Fruit fly (Drosophila melanogaster) whole organism, embryonic: Measurements from ENCODE around the gene CG9107.
A peak's percentile ranks its signal among the peaks of the same experiment; 100 is the strongest.

ENCODE experiments used
- CG10209 ChIP-seq: fragments of 200-800 bp; sonication (Bioruptor generic); optimal IDR thresholded peaks from 3 replicates; lab custom pipeline; 2017; ENCODE audit warnings: missing biosample characterization, mild to moderate bottlenecking, missing genetic modification characterization, missing genetic modification reagents
- CG1024 ChIP-seq: fragments of 200-800 bp; sonication (Bioruptor generic); IDR thresholded peaks from 2 replicates; pipeline ENCODE4 v1.3.6; 2022; ENCODE audit warnings: missing biosample characterization, missing genetic modification characterization
- CG10321 ChIP-seq: fragments of 200-800 bp; sonication (Bioruptor generic); IDR thresholded peaks from 2 replicates; pipeline ENCODE4 v1.3.6; 2022; ENCODE audit warnings: missing biosample characterization, missing genetic modification characterization
- CG12391 ChIP-seq: fragments of 200-800 bp; sonication (Bioruptor generic); optimal IDR thresholded peaks from 3 replicates; lab custom pipeline; 2018; ENCODE audit warnings: missing biosample characterization, mild to moderate bottlenecking, missing genetic modification characterization, moderate library complexity
- CG13296 ChIP-seq: fragments of 200-800 bp; sonication (Bioruptor generic); optimal IDR thresholded peaks from 3 replicates; lab custom pipeline; 2018; ENCODE audit warnings: missing biosample characterization, mild to moderate bottlenecking, missing genetic modification characterization
- CG15479 ChIP-seq: fragments of 200-800 bp; sonication (Bioruptor generic); optimal IDR thresholded peaks from 3 replicates; lab custom pipeline; 2019; ENCODE audit warnings: missing biosample characterization, mild to moderate bottlenecking, missing genetic modification characterization, moderate library complexity
- CG17328 ChIP-seq: fragments of 200-800 bp; sonication (Bioruptor generic); IDR thresholded peaks from 2 replicates; pipeline ENCODE4 v1.3.6; 2022; ENCODE audit warnings: missing biosample characterization, missing genetic modification characterization
- CG17359 ChIP-seq: fragments of 200-800 bp; sonication (Bioruptor generic); optimal IDR thresholded peaks from 3 replicates; lab custom pipeline; 2018; ENCODE audit warnings: missing biosample characterization, mild to moderate bottlenecking, missing genetic modification characterization, moderate library complexity
- CG1792 ChIP-seq: fragments of 200-800 bp; sonication (Bioruptor generic); optimal IDR thresholded peaks from 2 replicates; lab custom pipeline; 2016; ENCODE audit warnings: missing biosample characterization, missing genetic modification characterization
- CG2116 ChIP-seq: fragments of 200-800 bp; sonication (Bioruptor generic); optimal IDR thresholded peaks from 3 replicates; lab custom pipeline; 2018; ENCODE audit warnings: missing biosample characterization, mild to moderate bottlenecking, missing genetic modification characterization
- CG32532 ChIP-seq: fragments of 200-800 bp; sonication (Bioruptor generic); IDR thresholded peaks from 2 replicates; pipeline ENCODE4 v1.3.6; 2022; ENCODE audit warnings: missing biosample characterization, missing genetic modification characterization
- CG3407 ChIP-seq: fragments of 200-800 bp; sonication (Bioruptor generic); optimal IDR thresholded peaks from 2 replicates; lab custom pipeline; 2018; ENCODE audit warnings: missing biosample characterization, mild to moderate bottlenecking, missing genetic modification characterization
- CG4282 ChIP-seq: fragments of 200-800 bp; sonication (Bioruptor generic); optimal IDR thresholded peaks from 2 replicates; lab custom pipeline; 2016; ENCODE audit warnings: missing biosample characterization, missing genetic modification characterization
- CG4820 ChIP-seq: fragments of 200-800 bp; sonication (Bioruptor generic); optimal IDR thresholded peaks from 3 replicates; lab custom pipeline; 2016; ENCODE audit warnings: missing biosample characterization, missing genetic modification characterization
- CG4854 ChIP-seq: fragments of 200-800 bp; sonication (Bioruptor generic); optimal IDR thresholded peaks from 2 replicates; lab custom pipeline; 2016; ENCODE audit warnings: missing biosample characterization, missing genetic modification characterization, inconsistent platforms
- Chrac-16 ChIP-seq: fragments of 200-800 bp; sonication (Bioruptor generic); optimal IDR thresholded peaks from 3 replicates; lab custom pipeline; 2016; ENCODE audit warnings: missing biosample characterization, missing genetic modification characterization
- Doc3 ChIP-seq: fragments of 200-800 bp; sonication (Bioruptor generic); IDR thresholded peaks from 3 replicates; pipeline ENCODE4 v1.3.6; 2022; ENCODE audit warnings: missing biosample characterization, missing genetic modification characterization; ENCODE audit not compliant: partially characterized antibody
- E2f2 ChIP-seq: fragments of 200-800 bp; sonication (Bioruptor generic); IDR thresholded peaks from 2 replicates; pipeline ENCODE4 v1.3.6; 2022; ENCODE audit warnings: missing biosample characterization, missing genetic modification characterization
- ERR ChIP-seq: fragments of 200-800 bp; sonication (Bioruptor generic); optimal IDR thresholded peaks from 2 replicates; lab custom pipeline; 2016; ENCODE audit warnings: missing biosample characterization, missing genetic modification characterization
- Elba2 ChIP-seq: fragments of 200-800 bp; sonication (Bioruptor generic); optimal IDR thresholded peaks from 3 replicates; lab custom pipeline; 2016; ENCODE audit warnings: missing biosample characterization, missing genetic modification characterization
- HLH4C ChIP-seq: fragments of 200-800 bp; sonication (Bioruptor generic); IDR thresholded peaks from 3 replicates; pipeline ENCODE4 v1.3.6; 2022; ENCODE audit warnings: missing biosample characterization, missing genetic modification characterization; ENCODE audit not compliant: partially characterized antibody
- Hand ChIP-seq: fragments of 200-800 bp; sonication (Bioruptor generic); optimal IDR thresholded peaks from 2 replicates; lab custom pipeline; 2017; ENCODE audit warnings: mild to moderate bottlenecking, missing biosample characterization, missing genetic modification reagents, missing genetic modification characterization
- Hmx ChIP-seq: fragments of 200-800 bp; sonication (Bioruptor generic); optimal IDR thresholded peaks from 2 replicates; lab custom pipeline; 2016; ENCODE audit warnings: missing biosample characterization, missing genetic modification characterization
- MBD-R2 ChIP-seq: fragments of 200-800 bp; sonication (Bioruptor generic); IDR thresholded peaks from 2 replicates; pipeline ENCODE4 v1.3.6; 2022; ENCODE audit warnings: missing biosample characterization, missing genetic modification characterization
- Max ChIP-seq: fragments of 200-800 bp; sonication (Bioruptor generic); optimal IDR thresholded peaks from 2 replicates; lab custom pipeline; 2016; ENCODE audit warnings: missing biosample characterization, mild to moderate bottlenecking, missing genetic modification characterization
- NC2β ChIP-seq: fragments of 200-800 bp; sonication (Bioruptor generic); optimal IDR thresholded peaks from 2 replicates; lab custom pipeline; 2016; ENCODE audit warnings: missing biosample characterization, missing genetic modification characterization
- Pdp1 ChIP-seq, 2 experiments: fragments of 200-800 bp; sonication (Bioruptor generic); optimal IDR thresholded peaks; 3 replicates each; lab custom pipeline; 2016; ENCODE audit warnings: missing biosample characterization in 2 of 2, missing genetic modification characterization in 2 of 2, mild to moderate bottlenecking in 1 of 2, moderate library complexity in 1 of 2
- Poxn ChIP-seq: fragments of 200-800 bp; sonication (Bioruptor generic); IDR thresholded peaks from 2 replicates; pipeline ENCODE4 v1.3.6; 2022; ENCODE audit warnings: missing biosample characterization, missing genetic modification characterization
- Rfx ChIP-seq: fragments of 200-800 bp; sonication (Bioruptor generic); IDR thresholded peaks from 2 replicates; pipeline ENCODE4 v1.3.6; 2022; ENCODE audit warnings: missing biosample characterization, missing genetic modification characterization
- Side ChIP-seq: fragments of 200-800 bp; sonication (Bioruptor generic); optimal IDR thresholded peaks from 2 replicates; lab custom pipeline; 2016; ENCODE audit warnings: missing biosample characterization, missing genetic modification characterization
- YL-1 ChIP-seq: fragments of 200-800 bp; sonication (Bioruptor generic); optimal IDR thresholded peaks from 3 replicates; lab custom pipeline; 2017; ENCODE audit warnings: missing biosample characterization, mild to moderate bottlenecking, missing genetic modification characterization
- az2 ChIP-seq: fragments of 200-800 bp; sonication (Bioruptor generic); optimal IDR thresholded peaks from 3 replicates; lab custom pipeline; 2016; ENCODE audit warnings: missing biosample characterization, missing genetic modification characterization
- bbx ChIP-seq: fragments of 200-800 bp; sonication (Bioruptor generic); IDR thresholded peaks from 2 replicates; pipeline ENCODE4 v1.3.6; 2022; ENCODE audit warnings: missing biosample characterization, missing genetic modification characterization; ENCODE audit not compliant: partially characterized antibody
- br ChIP-seq: fragments of >200 bp; optimal IDR thresholded peaks from 2 replicates; lab custom pipeline; 2017
- crol ChIP-seq: fragments of 200-800 bp; sonication (Bioruptor generic); IDR thresholded peaks from 2 replicates; pipeline ENCODE4 v1.3.6; 2022; ENCODE audit warnings: missing biosample characterization, missing genetic modification characterization
- disco-r ChIP-seq: fragments of 200-800 bp; sonication (Bioruptor generic); optimal IDR thresholded peaks from 2 replicates; lab custom pipeline; 2016; ENCODE audit warnings: missing biosample characterization, missing genetic modification characterization
- dmrt99B ChIP-seq: fragments of 200-800 bp; sonication (Bioruptor generic); optimal IDR thresholded peaks from 2 replicates; lab custom pipeline; 2018; ENCODE audit warnings: missing biosample characterization, mild to moderate bottlenecking, missing genetic modification characterization, moderate library complexity
- en ChIP-seq: fragments of 200-800 bp; sonication (Bioruptor generic); optimal IDR thresholded peaks from 2 replicates; lab custom pipeline; 2016; ENCODE audit warnings: missing biosample characterization, missing genetic modification characterization
- ftz-f1 ChIP-seq: fragments of 200-800 bp; sonication (Bioruptor generic); optimal IDR thresholded peaks from 2 replicates; lab custom pipeline; 2016; ENCODE audit warnings: missing biosample characterization, missing genetic modification characterization
- kay ChIP-seq: fragments of 200-800 bp; sonication (Bioruptor generic); optimal IDR thresholded peaks from 2 replicates; lab custom pipeline; 2016; ENCODE audit warnings: missing biosample characterization, missing genetic modification characterization
- maf-S ChIP-seq: fragments of 200-800 bp; sonication (Bioruptor generic); optimal IDR thresholded peaks from 2 replicates; lab custom pipeline; 2016; ENCODE audit warnings: missing biosample characterization, missing genetic modification characterization
- org-1 ChIP-seq: fragments of 200-800 bp; sonication (Bioruptor generic); optimal IDR thresholded peaks from 2 replicates; lab custom pipeline; 2017; ENCODE audit warnings: missing biosample characterization, missing genetic modification characterization
- prd ChIP-seq, 3 experiments: fragments of >200 bp in 2 of 3; fragments of 200-800 bp in 1 of 3; sonication (Bioruptor generic) in 1 of 3; optimal IDR thresholded peaks in 2 of 3; IDR thresholded peaks in 1 of 3; 2 replicates in 2 of 3; 3 replicates in 1 of 3; pipeline versions ENCODE4 v1.3.6 to Lab custom; 2017 to 2022; ENCODE audit warnings: missing biosample characterization in 1 of 3, missing genetic modification characterization in 1 of 3
- sens ChIP-seq: fragments of 200-800 bp; sonication (Bioruptor generic); peaks from one replicate; lab custom pipeline; 2016; ENCODE audit warnings: missing biosample characterization, missing genetic modification characterization
- seq ChIP-seq: fragments of 200-800 bp; sonication (Bioruptor generic); IDR thresholded peaks from 2 replicates; pipeline ENCODE4 v1.3.6; 2022; ENCODE audit warnings: missing biosample characterization, missing genetic modification characterization
- slp2 ChIP-seq: fragments of 200-800 bp; sonication (Bioruptor generic); optimal IDR thresholded peaks from 2 replicates; lab custom pipeline; 2016; ENCODE audit warnings: missing biosample characterization, missing genetic modification characterization
- sr ChIP-seq: fragments of 200-800 bp; sonication (Bioruptor generic); IDR thresholded peaks from 3 replicates; pipeline ENCODE4 v1.3.6; 2022; ENCODE audit warnings: missing biosample characterization, missing genetic modification characterization
- tin ChIP-seq: fragments of 200-800 bp; sonication (Bioruptor generic); optimal IDR thresholded peaks from 3 replicates; lab custom pipeline; 2016; ENCODE audit warnings: missing biosample characterization, missing genetic modification characterization
- unc-4 ChIP-seq: fragments of 200-800 bp; sonication (Bioruptor generic); IDR thresholded peaks from 2 replicates; pipeline ENCODE4 v1.3.6; 2022; ENCODE audit warnings: missing biosample characterization, missing genetic modification characterization; ENCODE audit not compliant: partially characterized antibody
- vvl ChIP-seq: fragments of 200-800 bp; sonication (Bioruptor generic); IDR thresholded peaks from 2 replicates; pipeline ENCODE4 v1.3.6; 2022; ENCODE audit warnings: missing biosample characterization, missing genetic modification characterization
- wek ChIP-seq: fragments of 200-800 bp; sonication (Bioruptor generic); optimal IDR thresholded peaks from 3 replicates; lab custom pipeline; 2018; ENCODE audit warnings: missing biosample characterization, mild to moderate bottlenecking, missing genetic modification characterization, moderate library complexity

CG9107 gene

DNA sequence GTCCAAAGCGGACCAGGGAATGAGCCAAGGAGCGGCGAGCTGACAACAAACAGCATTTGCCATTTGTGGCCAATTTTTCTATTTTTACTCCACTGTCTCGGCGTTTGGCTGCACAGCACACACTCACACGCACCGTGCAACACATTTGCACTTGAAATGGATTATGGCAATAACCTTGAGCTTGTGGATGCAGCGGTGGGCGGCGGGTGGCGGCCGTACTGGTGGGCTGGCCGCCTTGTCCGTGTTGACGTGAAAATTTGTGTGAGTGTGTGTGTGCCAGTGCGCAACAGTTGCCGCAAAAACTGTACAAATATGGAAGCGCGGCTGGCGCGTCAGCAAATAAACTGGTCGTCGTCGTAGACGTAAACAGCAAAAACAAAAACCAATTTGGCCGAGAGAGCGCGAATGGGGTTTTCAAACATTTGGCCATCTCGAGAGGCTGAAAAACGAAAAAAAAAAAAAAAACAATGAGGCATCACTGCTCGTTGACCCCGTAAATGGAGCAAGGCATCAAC, 49.3 kb downstream of the CG9107 start (continued):
- TF ChIP-seq CG4282 (GFP tag; lab: Kevin White, UChicago) (no peak), CG3407 (no peak), CG15479 (GFP tag; lab: Kevin White, UChicago) (no peak), CG1792 (no peak), prd (optimal IDR thresholded peaks at IDR 0.05; lab: Kevin White, UChicago) (no peak), prd (GFP tag; IDR thresholded peaks at IDR 0.05; lab: Robert Waterston, UW) (no peak), Hmx (GFP tag; lab: Kevin White, UChicago) (no peak), Chrac-16 (GFP tag; lab: Kevin White, UChicago) (no peak), CG4854 (GFP tag; lab: Kevin White, UChicago) (no peak), br (lab: Kevin White, UChicago) (no peak), MBD-R2 (GFP tag; lab: Robert Waterston, UW) (no peak), sens (peak; percentile 23), az2 (no peak), org-1 (GFP tag; lab: Kevin White, UChicago) (no peak), CG32532 (no peak), slp2 (GFP tag; lab: Kevin White, UChicago) (no peak), CG17328 (GFP tag; lab: Robert Waterston, UW) (no peak), unc-4 (GFP tag; lab: Robert Waterston, UW) (no peak), CG4820 (GFP tag; lab: Kevin White, UChicago) (no peak), E2f2 (GFP tag; lab: Robert Waterston, UW) (no peak), Pdp1 (GFP tag; optimal IDR thresholded peaks at IDR 0.05; lab: Kevin White, UChicago) (no peak), Rfx (GFP tag; lab: Robert Waterston, UW) (peak; percentile 39; the same call in 1 of the 2 replicates), maf-S (GFP tag; lab: Kevin White, UChicago) (no peak), CG1024 (GFP tag; lab: Robert Waterston, UW) (no peak), Side (GFP tag; lab: Kevin White, UChicago) (no peak), dmrt99B (tag; lab: Kevin White, UChicago) (no peak), NC2β (GFP tag; lab: Kevin White, UChicago) (no peak), ftz-f1 (GFP tag; lab: Kevin White, UChicago) (peak; percentile 71), CG2116 (no peak), CG12391 (tag; lab: Kevin White, UChicago) (no peak), en (GFP tag; lab: Kevin White, UChicago) (no peak), tin (GFP tag; lab: Kevin White, UChicago) (no peak), CG13296 (GFP tag; lab: Kevin White, UChicago) (no peak), HLH4C (GFP tag; lab: Robert Waterston, UW) (0 out of 3 replicates have a peak, but pooled peaks have one; percentile 40), ERR (no peak), vvl (GFP tag; lab: Robert Waterston, UW) (no peak), Max (GFP tag; lab: Kevin White, UChicago) (no peak), Elba2 (GFP tag; lab: Kevin White, UChicago) (no peak), crol (GFP tag; lab: Robert Waterston, UW) (peak; percentile 40; the same call in 1 of the 2 replicates), Poxn (no peak), CG10209 (no peak), CG10321 (GFP tag; lab: Robert Waterston, UW) (0 out of 2 replicates have a peak, but pooled peaks have one; percentile 26), Doc3 (no peak), sr (GFP tag; lab: Robert Waterston, UW) (no peak; the same call in 2 of the 3 replicates), YL-1 (no peak), wek (GFP tag; lab: Kevin White, UChicago) (no peak), seq (GFP tag; lab: Robert Waterston, UW) (no peak), disco-r (GFP tag; lab: Kevin White, UChicago) (no peak), kay (GFP tag; lab: Kevin White, UChicago) (no peak), CG17359 (tag; lab: Kevin White, UChicago) (no peak), bbx (GFP tag; lab: Robert Waterston, UW) (no peak), Hand (GFP tag; lab: Kevin White, UChicago) (no peak)
